Fruit fly (Drosophila melanogaster) whole organism, embryonic: ENCODE data around the gene Abl.

Source experiments
- B-H1 ChIP-seq: fragments of 200-800 bp; sonication (Bioruptor generic); IDR thresholded peaks from 3 replicates; pipeline ENCODE4 v1.3.6; 2022; ENCODE audit warnings: missing biosample characterization, missing genetic modification characterization
- BEAF-32 ChIP-seq: fragments of 200-800 bp; sonication (Bioruptor generic); optimal IDR thresholded peaks from 3 replicates; lab custom pipeline; 2017; ENCODE audit warnings: missing biosample characterization, missing genetic modification characterization, mild to moderate bottlenecking, moderate library complexity, missing genetic modification reagents
- Bteb2 ChIP-seq: fragments of 200-800 bp; sonication (Bioruptor generic); optimal IDR thresholded peaks from 2 replicates; lab custom pipeline; 2016; ENCODE audit warnings: missing biosample characterization, missing genetic modification characterization
- CG10147 ChIP-seq: fragments of 200-800 bp; sonication (Bioruptor generic); optimal IDR thresholded peaks from 2 replicates; lab custom pipeline; 2019; ENCODE audit warnings: missing biosample characterization, mild to moderate bottlenecking, missing genetic modification characterization, moderate library complexity
- CG10959 ChIP-seq: fragments of 200-800 bp; sonication (Bioruptor generic); IDR thresholded peaks from 2 replicates; pipeline ENCODE4 v1.3.6; 2022; ENCODE audit warnings: missing biosample characterization, missing genetic modification characterization
- CG11504 ChIP-seq: fragments of 200-800 bp; sonication (Bioruptor generic); optimal IDR thresholded peaks from 3 replicates; lab custom pipeline; 2019; ENCODE audit warnings: missing biosample characterization, mild to moderate bottlenecking, missing genetic modification characterization, moderate library complexity
- CG12391 ChIP-seq: fragments of 200-800 bp; sonication (Bioruptor generic); optimal IDR thresholded peaks from 3 replicates; lab custom pipeline; 2018; ENCODE audit warnings: missing biosample characterization, mild to moderate bottlenecking, missing genetic modification characterization, moderate library complexity
- CG13424 ChIP-seq: fragments of 200-800 bp; sonication (Bioruptor generic); optimal IDR thresholded peaks from 2 replicates; lab custom pipeline; 2019; ENCODE audit warnings: missing biosample characterization, mild to moderate bottlenecking, missing genetic modification characterization, moderate library complexity
- CG14050 ChIP-seq: fragments of 200-800 bp; sonication (Bioruptor generic); IDR thresholded peaks from 3 replicates; pipeline ENCODE4 v1.3.6; 2022; ENCODE audit warnings: missing biosample characterization, missing genetic modification characterization
- CG14441 ChIP-seq: fragments of 200-800 bp; sonication (Bioruptor generic); IDR thresholded peaks from 2 replicates; pipeline ENCODE4 v1.3.6; 2022; ENCODE audit warnings: missing biosample characterization, missing genetic modification characterization
- CG14667 ChIP-seq: fragments of 200-800 bp; sonication (Bioruptor generic); IDR thresholded peaks from 2 replicates; pipeline ENCODE4 v1.3.6; 2022; ENCODE audit warnings: missing biosample characterization, missing genetic modification characterization
- CG17186 ChIP-seq: fragments of 200-800 bp; sonication (Bioruptor generic); optimal IDR thresholded peaks from 3 replicates; lab custom pipeline; 2017; ENCODE audit warnings: missing biosample characterization, missing genetic modification reagents, missing genetic modification characterization
- CG17802 ChIP-seq: fragments of 200-800 bp; sonication (Bioruptor generic); optimal IDR thresholded peaks from 2 replicates; lab custom pipeline; 2018; ENCODE audit warnings: missing biosample characterization, mild to moderate bottlenecking, missing genetic modification characterization, moderate library complexity
- CG33557 ChIP-seq: fragments of 200-800 bp; sonication (Bioruptor generic); optimal IDR thresholded peaks from 2 replicates; lab custom pipeline; 2019; ENCODE audit warnings: missing biosample characterization, mild to moderate bottlenecking, missing genetic modification characterization, moderate library complexity
- CG4730 ChIP-seq: fragments of 200-800 bp; sonication (Bioruptor generic); IDR thresholded peaks from 2 replicates; pipeline ENCODE4 v1.3.6; 2022; ENCODE audit warnings: missing biosample characterization, missing genetic modification characterization
- CG6254 ChIP-seq: fragments of 200-800 bp; sonication (Bioruptor generic); optimal IDR thresholded peaks from 3 replicates; lab custom pipeline; 2017; ENCODE audit warnings: mild to moderate bottlenecking, missing biosample characterization, missing genetic modification reagents, missing genetic modification characterization
- CG6272 ChIP-seq: fragments of 200-800 bp; sonication (Bioruptor generic); IDR thresholded peaks from 2 replicates; pipeline ENCODE4 v1.3.6; 2022; ENCODE audit warnings: missing biosample characterization, missing genetic modification characterization
- CG6791 ChIP-seq: fragments of 200-800 bp; sonication (Bioruptor generic); IDR thresholded peaks from 3 replicates; pipeline ENCODE4 v1.3.6; 2022; ENCODE audit warnings: missing biosample characterization, missing genetic modification characterization; ENCODE audit not compliant: partially characterized antibody
- CG8089 ChIP-seq: fragments of 200-800 bp; sonication (Bioruptor generic); optimal IDR thresholded peaks from 3 replicates; lab custom pipeline; 2016; ENCODE audit warnings: missing biosample characterization, missing genetic modification characterization
- CG8388 ChIP-seq: fragments of 200-800 bp; sonication (Bioruptor generic); optimal IDR thresholded peaks from 2 replicates; lab custom pipeline; 2019; ENCODE audit warnings: missing biosample characterization, mild to moderate bottlenecking, missing genetic modification characterization, moderate library complexity
- CG9215 ChIP-seq: fragments of 200-800 bp; sonication (Bioruptor generic); IDR thresholded peaks from 2 replicates; pipeline ENCODE4 v1.3.6; 2022; ENCODE audit warnings: missing biosample characterization, missing genetic modification characterization
- CG9797 ChIP-seq: fragments of 200-800 bp; sonication (Bioruptor generic); optimal IDR thresholded peaks from 3 replicates; lab custom pipeline; 2018; ENCODE audit warnings: missing biosample characterization, mild to moderate bottlenecking, missing genetic modification characterization
- D19B ChIP-seq: fragments of 200-800 bp; sonication (Bioruptor generic); optimal IDR thresholded peaks from 2 replicates; lab custom pipeline; 2017; ENCODE audit warnings: missing biosample characterization, mild to moderate bottlenecking, missing genetic modification characterization
- Dp ChIP-seq: fragments of 200-800 bp; sonication (Bioruptor generic); optimal IDR thresholded peaks from 2 replicates; lab custom pipeline; 2018; ENCODE audit warnings: missing biosample characterization, mild to moderate bottlenecking, missing genetic modification characterization, moderate library complexity
- Fer2 ChIP-seq: fragments of 200-800 bp; sonication (Bioruptor generic); optimal IDR thresholded peaks from 2 replicates; lab custom pipeline; 2018; ENCODE audit warnings: missing biosample characterization, mild to moderate bottlenecking, missing genetic modification characterization, moderate library complexity
- Gug ChIP-seq: fragments of 200-800 bp; sonication (Bioruptor generic); IDR thresholded peaks from 4 replicates; pipeline ENCODE4 v1.3.6; 2022; ENCODE audit warnings: missing biosample characterization, missing genetic modification characterization
- HLH54F ChIP-seq: fragments of 200-800 bp; sonication (Bioruptor generic); optimal IDR thresholded peaks from 3 replicates; lab custom pipeline; 2016; ENCODE audit warnings: missing biosample characterization, missing genetic modification characterization
- Lhr ChIP-seq: fragments of 200-800 bp; sonication (Bioruptor generic); optimal IDR thresholded peaks from 3 replicates; lab custom pipeline; 2017; ENCODE audit warnings: mild to moderate bottlenecking, missing biosample characterization, missing genetic modification reagents, missing genetic modification characterization
- Ptx1 ChIP-seq: fragments of 200-800 bp; sonication (Bioruptor generic); IDR thresholded peaks from 2 replicates; pipeline ENCODE4 v1.3.6; 2022; ENCODE audit warnings: missing biosample characterization, missing genetic modification characterization
- Sry-β ChIP-seq: fragments of 200-800 bp; sonication (Bioruptor generic); optimal IDR thresholded peaks from 2 replicates; lab custom pipeline; 2018; ENCODE audit warnings: missing biosample characterization, mild to moderate bottlenecking, missing genetic modification characterization, moderate library complexity
- Stat92E ChIP-seq, 3 experiments: fragments of >200 bp in 2 of 3; fragments of 200-800 bp in 1 of 3; sonication (Bioruptor generic) in 1 of 3; optimal IDR thresholded peaks; 2 replicates each; lab custom pipeline; 2017 to 2019; ENCODE audit warnings: missing biosample characterization in 3 of 3, missing genetic modification characterization in 3 of 3, mild to moderate bottlenecking in 1 of 3, moderate library complexity in 1 of 3
- Tbp ChIP-seq: fragments of >200 bp; optimal IDR thresholded peaks from 2 replicates; lab custom pipeline; 2018; ENCODE audit warnings: missing biosample characterization, missing genetic modification characterization
- az2 ChIP-seq: fragments of 200-800 bp; sonication (Bioruptor generic); optimal IDR thresholded peaks from 3 replicates; lab custom pipeline; 2016; ENCODE audit warnings: missing biosample characterization, missing genetic modification characterization
- cad ChIP-seq: fragments of >200 bp; optimal IDR thresholded peaks from 2 replicates; lab custom pipeline; 2017; ENCODE audit warnings: missing biosample characterization, missing genetic modification characterization
- caup ChIP-seq: fragments of 200-800 bp; sonication (Bioruptor generic); optimal IDR thresholded peaks from 3 replicates; lab custom pipeline; 2017; ENCODE audit warnings: missing biosample characterization, mild to moderate bottlenecking, missing genetic modification characterization, moderate library complexity; ENCODE audit not compliant: severe bottlenecking
- chif ChIP-seq, 2 experiments: fragments of 200-800 bp; sonication (Bioruptor generic); optimal IDR thresholded peaks; 3 replicates each; lab custom pipeline; 2016; ENCODE audit warnings: missing biosample characterization in 2 of 2, missing genetic modification characterization in 2 of 2
- dmrt11E ChIP-seq: fragments of 200-800 bp; sonication (Bioruptor generic); optimal IDR thresholded peaks from 3 replicates; lab custom pipeline; 2018; ENCODE audit warnings: missing biosample characterization, mild to moderate bottlenecking, missing genetic modification characterization, moderate library complexity
- dpn ChIP-seq, 2 experiments: fragments of 200-800 bp; sonication (Bioruptor generic); optimal IDR thresholded peaks; 3 replicates each; lab custom pipeline; 2016; ENCODE audit warnings: missing biosample characterization in 2 of 2, missing genetic modification characterization in 2 of 2
- gfzf ChIP-seq: fragments of 200-800 bp; sonication (Bioruptor generic); optimal IDR thresholded peaks from 2 replicates; lab custom pipeline; 2016; ENCODE audit warnings: missing biosample characterization, mild to moderate bottlenecking, missing genetic modification characterization, moderate library complexity
- gsb-n ChIP-seq: fragments of 200-800 bp; sonication (Bioruptor generic); optimal IDR thresholded peaks from 3 replicates; lab custom pipeline; 2018; ENCODE audit warnings: missing biosample characterization, mild to moderate bottlenecking, missing genetic modification characterization
- nerfin-1 ChIP-seq: fragments of 200-800 bp; sonication (Bioruptor generic); optimal IDR thresholded peaks from 3 replicates; lab custom pipeline; 2019; ENCODE audit warnings: missing biosample characterization, mild to moderate bottlenecking, missing genetic modification characterization, moderate library complexity
- pho ChIP-seq: fragments of 200-800 bp; sonication (Bioruptor generic); optimal IDR thresholded peaks from 2 replicates; lab custom pipeline; 2016; ENCODE audit warnings: missing biosample characterization, missing genetic modification characterization
- sens ChIP-seq: fragments of 200-800 bp; sonication (Bioruptor generic); peaks from one replicate; lab custom pipeline; 2016; ENCODE audit warnings: missing biosample characterization, missing genetic modification characterization
- sim ChIP-seq: fragments of 200-800 bp; sonication (Bioruptor generic); IDR thresholded peaks from 2 replicates; pipeline ENCODE4 v1.3.6; 2022; ENCODE audit warnings: missing biosample characterization, missing genetic modification characterization
- slp2 ChIP-seq: fragments of 200-800 bp; sonication (Bioruptor generic); optimal IDR thresholded peaks from 2 replicates; lab custom pipeline; 2016; ENCODE audit warnings: missing biosample characterization, missing genetic modification characterization
- sna ChIP-seq: fragments of 200-800 bp; sonication (Bioruptor generic); IDR thresholded peaks from 2 replicates; pipeline ENCODE4 v1.3.6; 2022; ENCODE audit warnings: missing biosample characterization, missing genetic modification characterization; ENCODE audit not compliant: partially characterized antibody
- tna ChIP-seq: fragments of 200-800 bp; sonication (Bioruptor generic); IDR thresholded peaks from 2 replicates; pipeline ENCODE4 v1.3.6; 2022; ENCODE audit warnings: missing biosample characterization, missing genetic modification characterization; ENCODE audit not compliant: partially characterized antibody
- tx ChIP-seq: fragments of 200-800 bp; sonication (Bioruptor generic); optimal IDR thresholded peaks from 2 replicates; lab custom pipeline; 2016; ENCODE audit warnings: missing biosample characterization, missing genetic modification characterization
- vfl ChIP-seq: fragments of 200-800 bp; sonication (Bioruptor generic); optimal IDR thresholded peaks from 2 replicates; lab custom pipeline; 2016; ENCODE audit warnings: missing biosample characterization, missing genetic modification characterization
- wor ChIP-seq: fragments of 200-800 bp; sonication (Bioruptor generic); IDR thresholded peaks from 2 replicates; pipeline ENCODE4 v1.3.6; 2022; ENCODE audit warnings: missing biosample characterization, missing genetic modification characterization

Abl gene

dm6 chr3L:16574307-16574946, 73.3 kb downstream of the Abl start, which contains the start of gene mbf1 (continued):
- TF ChIP-seq caup (GFP tag; lab: Kevin White, UChicago), result no peak
- peak; percentile 75 for TF ChIP-seq BEAF-32 (GFP tag; lab: Kevin White, UChicago)
- TF ChIP-seq CG8388 (GFP tag; lab: Kevin White, UChicago), result no peak
- peak; percentile 20 for TF ChIP-seq slp2 (GFP tag; lab: Kevin White, UChicago)
- TF ChIP-seq CG14050 (GFP tag; lab: Robert Waterston, UW), result no peak
- TF ChIP-seq dmrt11E, result peak; percentile 10
- peak; percentile 48 for TF ChIP-seq CG12391 (tag; lab: Kevin White, UChicago)
- no peak for TF ChIP-seq CG9215
- TF ChIP-seq CG17186 (GFP tag; lab: Kevin White, UChicago), result peak; percentile 65
- TF ChIP-seq az2, result no peak
- peak in 1 of 2 experiments; percentile 8 for TF ChIP-seq chif (GFP tag; optimal IDR thresholded peaks at IDR 0.05; lab: Kevin White, UChicago)
- TF ChIP-seq tx (GFP tag; lab: Kevin White, UChicago), result no peak
- peak; percentile 72 for TF ChIP-seq Dp (GFP tag; lab: Kevin White, UChicago)
- TF ChIP-seq CG14441 (GFP tag; lab: Robert Waterston, UW), result no peak
- TF ChIP-seq tna (GFP tag; lab: Robert Waterston, UW), result 0 out of 2 replicates have a peak, but pooled peaks have one; percentile 32
- TF ChIP-seq CG10147 (GFP tag; lab: Kevin White, UChicago), result no peak
- no peak for TF ChIP-seq CG6254
- no peak for TF ChIP-seq Tbp (GFP tag; lab: Kevin White, UChicago)
- peak; percentile 92 for TF ChIP-seq nerfin-1 (tag; lab: Kevin White, UChicago)
- no peak for TF ChIP-seq CG8089 (GFP tag; lab: Kevin White, UChicago)
- peak; percentile 89 for TF ChIP-seq sens (GFP tag; lab: Kevin White, UChicago)
- TF ChIP-seq Gug (GFP tag; lab: Robert Waterston, UW), result no peak
- no peak for TF ChIP-seq B-H1
- TF ChIP-seq CG6272 (GFP tag; lab: Robert Waterston, UW), result no peak
- TF ChIP-seq CG4730, result no peak
- peak in 1 of 2 experiments; percentile 4 for TF ChIP-seq dpn (GFP tag; optimal IDR thresholded peaks at IDR 0.05; lab: Kevin White, UChicago)
- TF ChIP-seq CG9797 (GFP tag; lab: Kevin White, UChicago), result peak; percentile 87
- no peak for TF ChIP-seq Sry-β (GFP tag; lab: Kevin White, UChicago)
- no peak for TF ChIP-seq CG14667 (GFP tag; lab: Robert Waterston, UW)
- TF ChIP-seq Ptx1, result no peak
- peak; percentile 18 for TF ChIP-seq CG13424 (tag; lab: Kevin White, UChicago)
- TF ChIP-seq CG6791 (GFP tag; lab: Robert Waterston, UW), result no peak
- no peak for TF ChIP-seq cad
- no peak for TF ChIP-seq gsb-n (tag; lab: Kevin White, UChicago)
- TF ChIP-seq vfl (GFP tag; lab: Kevin White, UChicago), result no peak
- TF ChIP-seq CG11504 (tag; lab: Kevin White, UChicago), result peak; percentile 27
- TF ChIP-seq pho, result peak; percentile 37
- TF ChIP-seq Stat92E (GFP tag; optimal IDR thresholded peaks at IDR 0.05; lab: Kevin White, UChicago), result no peak
- TF ChIP-seq sna, result peak; percentile 73
- no peak for TF ChIP-seq Fer2 (tag; lab: Kevin White, UChicago)
- no peak for TF ChIP-seq CG17802 (tag; lab: Kevin White, UChicago)
- no peak for TF ChIP-seq D19B (GFP tag; lab: Kevin White, UChicago)
- peak; percentile 50 for TF ChIP-seq Lhr
- TF ChIP-seq Bteb2, result peak; percentile 6
- peak; percentile 97 for TF ChIP-seq gfzf (GFP tag; lab: Kevin White, UChicago)
- no peak for TF ChIP-seq HLH54F (GFP tag; lab: Kevin White, UChicago)
- no peak for TF ChIP-seq CG33557 (GFP tag; lab: Kevin White, UChicago)
- TF ChIP-seq CG10959 (GFP tag; lab: Robert Waterston, UW), result no peak
- no peak for TF ChIP-seq sim (GFP tag; lab: Robert Waterston, UW)
- TF ChIP-seq wor, result no peak
